Worm (Caenorhabditis elegans): Measurements from ENCODE around the gene F41E7.9.

DNA sequence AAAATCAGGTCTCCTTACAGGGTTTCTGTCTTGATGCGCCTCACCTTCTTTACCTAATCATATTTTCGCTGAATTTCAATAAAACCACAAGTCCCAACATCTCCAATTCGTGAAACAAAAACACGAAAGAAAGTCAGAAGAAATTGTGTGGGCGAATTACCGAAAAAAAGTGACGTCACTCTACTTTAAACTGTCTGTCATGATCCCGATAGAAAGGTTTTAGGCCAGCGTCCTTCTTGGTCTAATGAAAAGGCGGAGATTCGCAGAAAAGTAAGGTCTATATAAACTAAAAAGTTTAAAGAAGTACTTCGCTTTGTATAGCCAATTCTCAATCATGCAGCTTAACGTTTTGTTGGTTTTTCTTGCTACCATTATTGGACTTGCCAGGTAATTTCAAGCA is 9.5 kb downstream of the F41E7.9 start, which contains the start of gene cnc-8:
- TF ChIP-seq ref-1 (GFP tag; conservative IDR thresholded peaks at IDR 0.05) = no peak
- TF ChIP-seq flt-1 (GFP tag; IDR thresholded peaks at IDR 0.05) = no peak

All from whole organism, midembryonic.